Worm (Caenorhabditis elegans) whole organism, L2 larva: ENCODE measurements around the gene Y37H2A.1.

ENCODE experiments used
- mdl-1 ChIP-seq, 2 experiments: fragments of 150-350 bp in 1 of 2; sonication (generic microtip) in 1 of 2; optimal IDR thresholded peaks; 2 replicates each; lab custom pipeline; 2017; ENCODE audit warnings: missing biosample characterization in 2 of 2, missing genetic modification characterization in 2 of 2
- nhr-11 ChIP-seq: fragments of 150-350 bp; optimal IDR thresholded peaks from 2 replicates; lab custom pipeline; 2014; ENCODE audit warnings: missing biosample characterization, missing genetic modification characterization
- nhr-6 ChIP-seq: fragments of 150-350 bp; optimal IDR thresholded peaks from 2 replicates; lab custom pipeline; 2014; ENCODE audit warnings: missing biosample characterization, missing genetic modification characterization
- ztf-11 ChIP-seq: sonication (generic microtip); optimal IDR thresholded peaks from 2 replicates; lab custom pipeline; 2017; ENCODE audit warnings: missing biosample characterization, missing genetic modification characterization

DNA sequence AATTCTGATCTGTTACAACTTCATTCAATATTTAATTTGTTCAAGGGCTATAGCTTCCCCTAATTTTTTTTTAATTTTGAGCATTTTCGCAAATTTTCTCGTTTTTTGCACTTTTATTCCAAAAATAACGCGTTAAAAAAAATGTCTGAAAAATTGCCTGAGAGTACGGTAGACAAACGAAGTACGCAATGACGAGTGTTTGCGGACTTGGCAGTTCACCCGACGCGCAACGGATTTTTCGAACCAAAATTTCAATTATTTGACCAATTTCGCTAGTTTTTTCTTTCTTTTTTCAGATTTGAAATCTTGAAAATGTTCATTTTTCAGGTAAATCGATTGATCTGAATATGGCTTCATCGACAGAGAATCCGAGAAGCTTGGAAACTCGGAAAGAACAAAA is 19.1 kb downstream of the Y37H2A.1 start, which contains the start of gene fbxa-211:
- TF ChIP-seq mdl-1 (tag; optimal IDR thresholded peaks at IDR 0.05; lab: Kevin White, UChicago) (no peak), ztf-11 (tag; lab: Kevin White, UChicago) (no peak), nhr-6 (tag; lab: Kevin White, UChicago) (no peak), nhr-11 (tag; lab: Kevin White, UChicago) (no peak)
